Worm (Caenorhabditis elegans) whole organism, mixed stage, embryonic: ENCODE data around the gene W04H10.5.

Experiments
- bed-3 ChIP-seq: fragments of 200-800 bp; sonication (Bioruptor generic); optimal IDR thresholded peaks from 3 replicates; lab custom pipeline; 2018; ENCODE audit warnings: mild to moderate bottlenecking, missing genetic modification characterization, moderate library complexity, missing compliant biosample characterization
- blmp-1 ChIP-seq: fragments of 150-350 bp; optimal IDR thresholded peaks from 2 replicates; lab custom pipeline; 2014; ENCODE audit warnings: missing biosample characterization, missing genetic modification characterization
- ceh-39 ChIP-seq: fragments of 150-350 bp; optimal IDR thresholded peaks from 2 replicates; lab custom pipeline; 2014; ENCODE audit warnings: missing biosample characterization, missing genetic modification characterization
- ceh-83 ChIP-seq: fragments of 200-800 bp; sonication (Bioruptor generic); optimal IDR thresholded peaks from 2 replicates; lab custom pipeline; 2018; ENCODE audit warnings: mild to moderate bottlenecking, missing genetic modification characterization, missing compliant biosample characterization
- ces-1 ChIP-seq: fragments of 150-350 bp; optimal IDR thresholded peaks from 2 replicates; lab custom pipeline; 2014; ENCODE audit warnings: missing biosample characterization, missing genetic modification reagents, missing genetic modification characterization
- cnd-1 ChIP-seq: fragments of 200-800 bp; sonication (Bioruptor generic); optimal IDR thresholded peaks from 2 replicates; lab custom pipeline; 2018; ENCODE audit warnings: mild to moderate bottlenecking, missing genetic modification characterization, missing compliant biosample characterization
- drap-1 ChIP-seq: fragments of 200-800 bp; sonication (Bioruptor generic); optimal IDR thresholded peaks from 3 replicates; lab custom pipeline; 2018; ENCODE audit warnings: mild to moderate bottlenecking, missing genetic modification characterization, missing compliant biosample characterization
- elt-1 ChIP-seq: sonication (generic microtip); optimal IDR thresholded peaks from 2 replicates; lab custom pipeline; 2017; ENCODE audit warnings: missing genetic modification characterization, mild to moderate bottlenecking, missing compliant biosample characterization, antibody characterized with exemption, moderate library complexity, borderline replicate concordance; ENCODE audit not compliant: insufficient read depth
- elt-3 ChIP-seq: fragments of 150-350 bp; optimal IDR thresholded peaks from 2 replicates; lab custom pipeline; 2014; ENCODE audit warnings: missing biosample characterization, missing genetic modification characterization
- flh-1 ChIP-seq: fragments of 200-800 bp; sonication (Bioruptor generic); optimal IDR thresholded peaks from 2 replicates; lab custom pipeline; 2018; ENCODE audit warnings: mild to moderate bottlenecking, missing genetic modification characterization, moderate library complexity, missing compliant biosample characterization
- ham-2 ChIP-seq: fragments of 200-800 bp; sonication (Bioruptor generic); optimal IDR thresholded peaks from 2 replicates; lab custom pipeline; 2018; ENCODE audit warnings: mild to moderate bottlenecking, missing genetic modification characterization, missing compliant biosample characterization
- hlh-1 ChIP-seq: fragments of 150-350 bp; optimal IDR thresholded peaks from 2 replicates; lab custom pipeline; 2014; ENCODE audit warnings: missing biosample characterization, missing genetic modification reagents, missing genetic modification characterization
- lin-13 ChIP-seq: fragments of 150-350 bp; optimal IDR thresholded peaks from 2 replicates; lab custom pipeline; 2014; ENCODE audit warnings: missing biosample characterization, missing genetic modification characterization
- lin-32 ChIP-seq: fragments of 200-800 bp; sonication (Bioruptor generic); optimal IDR thresholded peaks from 2 replicates; lab custom pipeline; 2018; ENCODE audit warnings: mild to moderate bottlenecking, missing genetic modification characterization, missing compliant biosample characterization
- lsy-2 ChIP-seq: fragments of 150-350 bp; optimal IDR thresholded peaks from 2 replicates; lab custom pipeline; 2014; ENCODE audit warnings: missing biosample characterization, missing genetic modification characterization
- mab-5 ChIP-seq: fragments of 150-350 bp; optimal IDR thresholded peaks from 2 replicates; lab custom pipeline; 2014; ENCODE audit warnings: missing biosample characterization, missing genetic modification characterization
- mep-1 ChIP-seq: fragments of 150-350 bp; optimal IDR thresholded peaks from 2 replicates; lab custom pipeline; 2017; ENCODE audit warnings: missing biosample characterization, missing genetic modification reagents, missing genetic modification characterization, inconsistent platforms
- mls-2 ChIP-seq: sonication (generic microtip); optimal IDR thresholded peaks from 2 replicates; lab custom pipeline; 2016; ENCODE audit warnings: mild to moderate bottlenecking, missing genetic modification characterization, moderate library complexity, missing compliant biosample characterization
- nhr-12 ChIP-seq: fragments of 150-350 bp; optimal IDR thresholded peaks from 2 replicates; lab custom pipeline; 2014; ENCODE audit warnings: missing biosample characterization, missing genetic modification characterization
- nhr-2 ChIP-seq: fragments of 150-350 bp; optimal IDR thresholded peaks from 2 replicates; lab custom pipeline; 2014; ENCODE audit warnings: missing biosample characterization, missing genetic modification characterization
- nhr-28 ChIP-seq: fragments of 150-350 bp; optimal IDR thresholded peaks from 2 replicates; lab custom pipeline; 2014; ENCODE audit warnings: missing biosample characterization, missing genetic modification characterization
- nhr-76 ChIP-seq: sonication (generic microtip); optimal IDR thresholded peaks from 2 replicates; lab custom pipeline; 2017; ENCODE audit warnings: missing biosample characterization, missing genetic modification characterization
- pha-4 ChIP-seq: fragments of 150-350 bp; optimal IDR thresholded peaks from 2 replicates; lab custom pipeline; 2018; ENCODE audit warnings: missing biosample characterization, missing genetic modification reagents, missing genetic modification characterization
- sem-2 ChIP-seq: fragments of 200-800 bp; sonication (Bioruptor generic); optimal IDR thresholded peaks from 2 replicates; lab custom pipeline; 2018; ENCODE audit warnings: mild to moderate bottlenecking, missing genetic modification characterization, missing compliant biosample characterization
- snpc-4 ChIP-seq: fragments of 150-350 bp; optimal IDR thresholded peaks from 2 replicates; lab custom pipeline; 2014; ENCODE audit warnings: missing biosample characterization, missing genetic modification characterization
- sptf-1 ChIP-seq: sonication (generic microtip); optimal IDR thresholded peaks from 2 replicates; lab custom pipeline; 2017; ENCODE audit warnings: mild to moderate bottlenecking, missing genetic modification characterization, moderate library complexity, missing compliant biosample characterization
- unc-120 ChIP-seq: sonication (generic microtip); optimal IDR thresholded peaks from 2 replicates; lab custom pipeline; 2017; ENCODE audit warnings: missing genetic modification characterization, missing compliant biosample characterization; ENCODE audit not compliant: poor library complexity, severe bottlenecking
- unc-39 ChIP-seq: fragments of 150-350 bp; optimal IDR thresholded peaks from 2 replicates; lab custom pipeline; 2014; ENCODE audit warnings: missing biosample characterization, missing genetic modification characterization
- unc-62 ChIP-seq: fragments of 150-350 bp; optimal IDR thresholded peaks from 2 replicates; lab custom pipeline; 2014; ENCODE audit warnings: missing biosample characterization, missing genetic modification reagents, missing genetic modification characterization
- zip-8 ChIP-seq: fragments of 150-350 bp; optimal IDR thresholded peaks from 2 replicates; lab custom pipeline; 2014; ENCODE audit warnings: missing biosample characterization, missing genetic modification characterization
- ztf-11 ChIP-seq: fragments of 150-350 bp; optimal IDR thresholded peaks from 2 replicates; lab custom pipeline; 2014; ENCODE audit warnings: missing biosample characterization, missing genetic modification characterization

The W04H10.5 gene

DNA sequence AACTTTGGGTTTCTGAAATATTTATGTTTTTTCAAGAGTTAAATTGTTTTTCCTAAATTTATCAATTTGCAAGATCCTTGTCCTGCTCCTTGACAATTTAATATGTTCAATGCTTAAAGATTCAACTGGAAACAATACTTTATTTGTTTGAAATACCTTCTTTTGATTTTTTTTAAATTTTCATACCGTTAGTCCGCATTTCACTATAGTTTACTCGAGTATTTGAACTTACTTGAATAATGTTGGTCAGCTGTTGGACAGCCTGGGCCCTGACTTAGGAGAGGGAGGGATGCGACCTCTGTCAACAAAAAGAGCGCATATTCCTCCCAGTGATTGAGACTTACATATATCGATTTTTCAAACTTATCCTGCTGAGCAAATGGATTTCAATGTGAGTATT, at the start of gene W04H10.5:
Gene W04H10.5 (plus strand): TSS at position 301 of the 400 bp plus-strand sequence.
- peak; percentile 66 for TF ChIP-seq hlh-1 (tag; lab: Kevin White, UChicago)
- no peak for TF ChIP-seq elt-3 (tag; lab: Kevin White, UChicago)
- TF ChIP-seq, all 35 proteins: peak for 1

DNA sequence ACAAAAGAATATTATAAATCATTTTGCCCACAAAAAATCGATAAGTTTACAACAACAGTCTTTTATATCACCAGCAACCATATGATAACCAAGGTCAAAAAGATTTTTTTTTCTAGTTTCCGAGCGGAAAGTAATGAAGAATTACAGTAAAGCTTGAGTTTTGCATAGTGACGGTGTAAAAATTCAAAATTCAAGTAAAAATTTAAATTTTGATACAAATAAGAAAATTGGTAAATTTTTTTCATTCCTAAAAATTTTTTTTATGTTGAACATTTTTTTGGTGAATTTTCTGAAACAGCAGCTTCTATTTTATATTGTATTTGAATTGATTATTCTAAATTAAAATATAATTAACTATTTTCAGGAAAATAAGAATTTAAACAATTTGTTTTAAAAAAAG, 37.4 kb upstream of the W04H10.5 start, which contains the start of gene W08F4.5:
Gene W08F4.5 (minus strand): TSS at position 101 of the 400 bp plus-strand sequence.
- no peak for TF ChIP-seq mab-5 (tag; lab: Kevin White, UChicago)
- no peak for TF ChIP-seq unc-39 (tag; lab: Kevin White, UChicago)
- TF ChIP-seq bed-3 (GFP tag; lab: Kevin White, UChicago), result no peak
- TF ChIP-seq mep-1 (tag; lab: Kevin White, UChicago), result no peak
- TF ChIP-seq ceh-83, result no peak
- no peak for TF ChIP-seq zip-8
- TF ChIP-seq lin-32 (GFP tag; lab: Kevin White, UChicago), result no peak
- TF ChIP-seq sptf-1, result no peak
- no peak for TF ChIP-seq elt-1 (tag; lab: Kevin White, UChicago)
- no peak for TF ChIP-seq ces-1
- TF ChIP-seq blmp-1 (tag; lab: Kevin White, UChicago), result no peak
- no peak for TF ChIP-seq unc-62 (GFP tag; lab: Kevin White, UChicago)
- TF ChIP-seq hlh-1 (tag; lab: Kevin White, UChicago), result no peak
- TF ChIP-seq nhr-28 (tag; lab: Kevin White, UChicago), result no peak

DNA sequence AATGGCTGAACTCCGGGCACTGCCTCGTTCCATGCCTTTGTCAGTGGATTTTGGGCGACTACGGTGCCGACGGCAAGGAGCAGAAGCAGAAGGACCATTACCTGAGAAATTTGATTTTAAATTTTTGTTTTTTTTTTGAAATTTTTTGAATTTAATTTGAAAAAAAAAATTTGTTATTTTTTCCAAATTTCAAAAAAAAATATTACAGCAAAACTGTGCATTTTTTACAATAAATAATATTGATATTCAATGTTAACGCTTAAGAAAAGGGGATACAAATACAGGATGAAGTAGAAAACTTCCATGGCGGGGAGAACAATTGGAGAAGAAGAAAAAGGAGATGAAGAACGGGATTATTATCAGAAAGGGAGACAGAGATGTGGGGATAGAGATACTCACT, 34.1 kb upstream of the W04H10.5 start, which contains the start of gene mlt-8:
Gene mlt-8 (minus strand): TSS at position 101 of the 400 bp plus-strand sequence.
- no peak for TF ChIP-seq ceh-83
- TF ChIP-seq sptf-1, result no peak
- TF ChIP-seq pha-4 (tag; lab: Kevin White, UChicago), result no peak
- TF ChIP-seq unc-62 (GFP tag; lab: Kevin White, UChicago), result no peak
- TF ChIP-seq bed-3 (GFP tag; lab: Kevin White, UChicago), result no peak
- TF ChIP-seq zip-8, result no peak
- TF ChIP-seq nhr-76 (tag; lab: Kevin White, UChicago), result no peak
- no peak for TF ChIP-seq nhr-12 (tag; lab: Kevin White, UChicago)
- TF ChIP-seq mab-5 (tag; lab: Kevin White, UChicago), result no peak
- no peak for TF ChIP-seq drap-1 (GFP tag; lab: Kevin White, UChicago)
- no peak for TF ChIP-seq nhr-28 (tag; lab: Kevin White, UChicago)
- no peak for TF ChIP-seq snpc-4
- TF ChIP-seq mls-2 (tag; lab: Kevin White, UChicago), result no peak
- TF ChIP-seq sem-2 (GFP tag; lab: Kevin White, UChicago), result no peak
- no peak for TF ChIP-seq unc-120 (tag; lab: Kevin White, UChicago)
- TF ChIP-seq lin-13, result no peak
- TF ChIP-seq elt-3 (tag; lab: Kevin White, UChicago), result no peak
- TF ChIP-seq blmp-1 (tag; lab: Kevin White, UChicago), result no peak
- TF ChIP-seq nhr-2 (tag; lab: Kevin White, UChicago), result no peak

DNA sequence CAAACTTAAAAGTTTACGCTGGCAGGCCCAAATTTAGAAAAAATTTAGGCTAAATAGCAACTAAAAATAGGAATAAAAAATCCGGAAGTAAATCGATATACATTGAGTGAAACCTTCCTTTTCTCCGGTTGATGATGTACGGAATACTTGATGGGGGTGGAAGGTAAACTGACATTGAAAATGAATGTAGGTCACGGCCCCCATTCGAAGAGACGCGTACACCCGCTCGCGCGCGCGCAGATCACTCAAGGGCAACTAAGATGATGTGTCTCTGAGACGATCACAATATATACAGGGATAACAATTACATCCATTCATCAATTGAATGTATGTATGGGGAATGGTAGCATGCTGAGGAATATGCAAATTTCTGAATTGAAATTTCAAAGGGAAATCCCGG, 32.1 kb upstream of the W04H10.5 start:
- TF ChIP-seq lsy-2 (tag; lab: Kevin White, UChicago), result no peak
- TF ChIP-seq zip-8, result no peak
- no peak for TF ChIP-seq unc-62 (GFP tag; lab: Kevin White, UChicago)
- no peak for TF ChIP-seq sptf-1
- no peak for TF ChIP-seq lin-13
- TF ChIP-seq mab-5 (tag; lab: Kevin White, UChicago), result no peak
- no peak for TF ChIP-seq nhr-76 (tag; lab: Kevin White, UChicago)
- TF ChIP-seq mls-2 (tag; lab: Kevin White, UChicago), result no peak
- no peak for TF ChIP-seq unc-120 (tag; lab: Kevin White, UChicago)

DNA sequence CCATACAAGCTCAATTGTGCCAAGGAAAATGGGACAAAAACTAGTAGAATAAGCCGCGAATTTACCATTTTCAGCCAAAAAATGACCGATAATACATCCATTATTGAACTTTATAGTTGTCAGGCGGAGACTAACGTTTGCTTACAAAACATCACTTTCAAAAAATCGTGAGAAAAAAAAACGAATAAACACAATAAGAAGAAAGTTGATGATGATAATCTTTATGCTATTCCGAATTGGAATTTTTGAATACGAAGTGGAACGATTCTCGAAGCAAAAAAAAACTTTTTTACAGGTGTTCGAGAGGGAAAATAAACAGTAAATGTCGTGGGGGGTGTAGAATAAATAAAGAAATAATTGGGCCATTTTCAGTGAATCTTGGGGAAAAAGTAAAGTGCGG, 28.5 kb upstream of the W04H10.5 start, which contains the start of gene W08F4.7:
Gene W08F4.7 (minus strand): TSS at position 101 of the 400 bp plus-strand sequence.
- TF ChIP-seq zip-8 (no peak), flh-1 (GFP tag; lab: Kevin White, UChicago) (no peak), ztf-11 (tag; lab: Kevin White, UChicago) (no peak), lsy-2 (tag; lab: Kevin White, UChicago) (no peak), nhr-76 (tag; lab: Kevin White, UChicago) (no peak), cnd-1 (tag; lab: Kevin White, UChicago) (no peak), ham-2 (GFP tag; lab: Kevin White, UChicago) (no peak), lin-13 (no peak), nhr-12 (tag; lab: Kevin White, UChicago) (no peak), unc-62 (GFP tag; lab: Kevin White, UChicago) (no peak), sptf-1 (no peak), ceh-39 (tag; lab: Kevin White, UChicago) (no peak), mab-5 (tag; lab: Kevin White, UChicago) (no peak), pha-4 (tag; lab: Kevin White, UChicago) (no peak), drap-1 (GFP tag; lab: Kevin White, UChicago) (no peak), bed-3 (GFP tag; lab: Kevin White, UChicago) (no peak), unc-39 (tag; lab: Kevin White, UChicago) (no peak), blmp-1 (tag; lab: Kevin White, UChicago) (no peak), hlh-1 (tag; lab: Kevin White, UChicago) (no peak)
